Worm (Caenorhabditis elegans) whole organism, young adult: ENCODE data around the gene F46C5.7.

Experiments used
- B0336.3 ChIP-seq: fragments of 200-800 bp; sonication (Bioruptor generic); IDR thresholded peaks from 2 replicates; pipeline ENCODE4 v1.3.6; 2022; ENCODE audit warnings: missing genetic modification characterization, missing compliant biosample characterization
- him-1 ChIP-seq: sonication (generic microtip); optimal IDR thresholded peaks from 2 replicates; lab custom pipeline; 2016; ENCODE audit warnings: missing genotype, missing genetic modification reagents, missing genetic modification characterization, missing compliant biosample characterization

DNA sequence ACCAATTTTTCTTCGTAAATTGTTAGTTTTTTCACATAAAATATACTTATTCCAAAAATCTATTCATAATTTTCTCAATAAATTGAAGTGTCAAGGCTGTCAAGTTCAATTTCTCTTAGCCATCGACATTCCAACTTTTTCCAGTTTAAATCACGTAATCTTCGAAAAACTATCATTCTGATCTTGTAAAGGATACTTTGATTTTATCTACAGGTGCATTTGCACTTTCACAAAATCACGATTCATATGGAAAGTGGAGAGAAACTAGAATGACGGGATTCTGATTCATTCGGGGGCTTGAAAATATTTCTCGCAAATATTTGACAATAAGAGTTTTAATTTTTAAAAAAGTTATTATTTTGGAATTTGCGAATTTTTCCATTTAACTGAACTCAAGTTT, 14.1 kb downstream of the F46C5.7 start:
- TF ChIP-seq B0336.3 (GFP tag; lab: Robert Waterston, UW) = no peak
- TF ChIP-seq him-1 (tag; lab: Kevin White, UChicago) = no peak
